Fruit fly (Drosophila melanogaster): ENCODE measurements around the gene ems.

ems gene

DNA sequence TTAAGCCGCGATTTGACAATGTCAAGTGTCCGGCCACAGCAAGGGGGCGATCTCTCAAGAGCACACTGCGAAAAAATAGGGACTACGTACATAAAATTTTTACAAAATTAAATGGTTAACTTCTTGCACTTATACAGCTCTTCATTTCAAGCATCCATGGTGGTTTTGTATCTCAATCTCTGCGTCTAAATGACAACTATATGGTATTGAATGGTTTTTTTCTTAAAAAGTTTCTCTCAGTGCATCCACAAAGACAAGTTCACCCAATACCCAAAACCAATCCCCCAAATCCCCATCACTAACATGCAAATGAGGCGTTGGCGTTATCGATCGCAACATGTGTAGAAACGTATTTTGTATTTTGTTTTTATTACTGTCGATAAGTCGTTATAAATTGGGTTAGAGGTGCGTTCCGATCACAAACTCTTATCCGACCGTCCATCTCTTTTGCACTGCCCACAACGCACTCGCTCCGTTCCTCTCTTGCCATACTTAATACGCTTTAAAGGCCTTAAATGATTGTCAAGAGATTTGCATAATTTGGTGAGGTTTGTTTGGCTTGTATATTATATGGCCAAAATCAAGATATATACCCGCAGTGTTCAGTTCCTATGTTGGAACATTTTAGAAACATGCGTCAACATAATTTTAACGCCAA lies 13.2 kb downstream of the ems start (continued):
- TF ChIP-seq dm (GFP tag; optimal IDR thresholded peaks at IDR 0.05): peak; percentile 62
- no peak for TF ChIP-seq gfzf (GFP tag; optimal IDR thresholded peaks at IDR 0.05)
- TF ChIP-seq schlank (tag; optimal IDR thresholded peaks at IDR 0.05): peak; percentile 12
- peak; percentile 35 for TF ChIP-seq Myb (GFP tag; optimal IDR thresholded peaks at IDR 0.05)
- no peak for TF ChIP-seq emc (GFP tag; optimal IDR thresholded peaks at IDR 0.05)
- peak; percentile 61 for TF ChIP-seq seq (GFP tag; IDR thresholded peaks at IDR 0.05)
- TF ChIP-seq CG18619 (GFP tag; optimal IDR thresholded peaks at IDR 0.05): peak; percentile 39
- peak; percentile 86 for TF ChIP-seq ara (GFP tag; IDR thresholded peaks at IDR 0.05)
- peak; percentile 84 for TF ChIP-seq CG11695 (GFP tag; IDR thresholded peaks at IDR 0.05)
- peak; percentile 25 for TF ChIP-seq CG10543 (GFP tag; optimal IDR thresholded peaks at IDR 0.05)
- peak; percentile 48; the same call in 1 of the 2 replicates for TF ChIP-seq CG9215 (GFP tag; IDR thresholded peaks at IDR 0.05)
- TF ChIP-seq Oli (tag; optimal IDR thresholded peaks at IDR 0.05): peak; percentile 82
- no peak for TF ChIP-seq tna (GFP tag; IDR thresholded peaks at IDR 0.05; ENCODE audit: partially characterized antibody)
- TF ChIP-seq tio (GFP tag; optimal IDR thresholded peaks at IDR 0.05): peak; percentile 56
- TF ChIP-seq CG15479 (GFP tag; optimal IDR thresholded peaks at IDR 0.05): no peak
- peak; percentile 75 for TF ChIP-seq CG1647 (GFP tag; optimal IDR thresholded peaks at IDR 0.05)
- TF ChIP-seq CG1024 (GFP tag; IDR thresholded peaks at IDR 0.05): peak; percentile 72

- TF ChIP-seq CG11504 (tag; optimal IDR thresholded peaks at IDR 0.05) (peak; percentile 75), pb (GFP tag; optimal IDR thresholded peaks at IDR 0.05) (no peak), CG2202 (tag; optimal IDR thresholded peaks at IDR 0.05) (peak; percentile 72), jigr1 (GFP tag; IDR thresholded peaks at IDR 0.05) (no peak), Ets97D (GFP tag; optimal IDR thresholded peaks at IDR 0.05) (peak; percentile 4), CG2678 (tag; optimal IDR thresholded peaks at IDR 0.05) (peak; percentile 76), CG1602 (GFP tag; optimal IDR thresholded peaks at IDR 0.05) (peak; percentile 69), CG15073 (GFP tag; optimal IDR thresholded peaks at IDR 0.05) (no peak), zfh2 (GFP tag; optimal IDR thresholded peaks at IDR 0.05) (no peak), Lhr (GFP tag; optimal IDR thresholded peaks at IDR 0.05) (peak; percentile 29), CG30020 (tag; optimal IDR thresholded peaks at IDR 0.05) (peak; percentile 4), Hsf (GFP tag; optimal IDR thresholded peaks at IDR 0.05) (peak; percentile 73), onecut (GFP tag; IDR thresholded peaks at IDR 0.05) (peak; percentile 61), HLH54F (GFP tag; optimal IDR thresholded peaks at IDR 0.05) (peak; percentile 43), Side (GFP tag; optimal IDR thresholded peaks at IDR 0.05) (peak; percentile 18), kah (GFP tag; optimal IDR thresholded peaks at IDR 0.05) (peak; percentile 6), pzg (GFP tag; optimal IDR thresholded peaks at IDR 0.05) (no peak), tup (GFP tag; optimal IDR thresholded peaks at IDR 0.05) (no peak), CG12391 (tag; optimal IDR thresholded peaks at IDR 0.05) (peak; percentile 70), sug (tag; optimal IDR thresholded peaks at IDR 0.05) (peak; percentile 3), CG32772 (GFP tag; IDR thresholded peaks at IDR 0.05) (peak; percentile 68), Scr (GFP tag; IDR thresholded peaks at IDR 0.05; ENCODE audit: partially characterized antibody) (no peak), ci (GFP tag; IDR thresholded peaks at IDR 0.05) (peak; percentile 85), CG9817 (tag; optimal IDR thresholded peaks at IDR 0.05) (peak; percentile 64), eyg (GFP tag; optimal IDR thresholded peaks at IDR 0.05) (no peak), CG2889 (GFP tag; IDR thresholded peaks at IDR 0.05) (peak; percentile 41; the same call in 1 of the 3 replicates), B-H1 (GFP tag; IDR thresholded peaks at IDR 0.05) (0 out of 3 replicates have a peak, but pooled peaks have one; percentile 22), Xbp1 (GFP tag; optimal IDR thresholded peaks at IDR 0.05) (peak; percentile 77), CG9215 (GFP tag; IDR thresholded peaks at IDR 0.05) (peak; percentile 47; the same call in 1 of the 2 replicates), fru (optimal IDR thresholded peaks at IDR 0.05) (no peak), her (GFP tag; optimal IDR thresholded peaks at IDR 0.05) (peak; percentile 6), CG14710 (tag; optimal IDR thresholded peaks at IDR 0.05) (peak; percentile 72), wor (GFP tag; IDR thresholded peaks at IDR 0.05) (0 out of 2 replicates have a peak, but pooled peaks have one; percentile 14), Asciz (GFP tag; optimal IDR thresholded peaks at IDR 0.05) (no peak)
These were observed 14.0 kb downstream of the ems start for dm6 chr3R:13915646-13916045.

All from whole organism, embryonic.